Worm (Caenorhabditis elegans) whole organism, early embryonic: ENCODE results near the gene R07B7.6.

Source experiments
- B0310.2 ChIP-seq: sonication (generic microtip); optimal IDR thresholded peaks from 2 replicates; lab custom pipeline; 2016; ENCODE audit warnings: mild to moderate bottlenecking, missing genetic modification characterization, missing compliant biosample characterization
- F13C5.2 ChIP-seq: sonication (generic microtip); optimal IDR thresholded peaks from 2 replicates; lab custom pipeline; 2017; ENCODE audit warnings: mild to moderate bottlenecking, missing genetic modification characterization, inconsistent platforms, missing compliant biosample characterization
- aly-1 ChIP-seq: sonication (generic microtip); optimal IDR thresholded peaks from 2 replicates; lab custom pipeline; 2016; ENCODE audit warnings: missing genetic modification characterization, missing compliant biosample characterization
- ama-1 ChIP-seq: fragments of 150-350 bp; optimal IDR thresholded peaks from 2 replicates; lab custom pipeline; 2014
- ceh-13 ChIP-seq: fragments of 200-800 bp; sonication (Bioruptor generic); optimal IDR thresholded peaks from 2 replicates; lab custom pipeline; 2018; ENCODE audit warnings: mild to moderate bottlenecking, missing genetic modification characterization, missing compliant biosample characterization
- ceh-36 ChIP-seq: sonication (generic microtip); optimal IDR thresholded peaks from 2 replicates; lab custom pipeline; 2016; ENCODE audit warnings: missing genetic modification characterization, inconsistent platforms, missing compliant biosample characterization
- ets-7 ChIP-seq: sonication (generic microtip); optimal IDR thresholded peaks from 2 replicates; lab custom pipeline; 2016; ENCODE audit warnings: missing genotype, missing genetic modification characterization, missing compliant biosample characterization
- flt-1 ChIP-seq: fragments of 200-800 bp; sonication (Bioruptor generic); IDR thresholded peaks from 2 replicates; pipeline ENCODE4 v1.3.6; 2022; ENCODE audit warnings: missing genetic modification characterization, missing compliant biosample characterization
- hmbx-1 ChIP-seq: sonication (generic microtip); optimal IDR thresholded peaks from 2 replicates; lab custom pipeline; 2016; ENCODE audit warnings: mild to moderate bottlenecking, missing genetic modification characterization, missing compliant biosample characterization
- hmg-4 ChIP-seq: fragments of 200-800 bp; sonication (Bioruptor generic); optimal IDR thresholded peaks from 2 replicates; lab custom pipeline; 2018; ENCODE audit warnings: mild to moderate bottlenecking, missing genetic modification characterization, missing compliant biosample characterization
- hnd-1 ChIP-seq: sonication (generic microtip); optimal IDR thresholded peaks from 2 replicates; lab custom pipeline; 2016; ENCODE audit warnings: missing genetic modification characterization, missing compliant biosample characterization
- pes-1 ChIP-seq: fragments of 200-800 bp; sonication (Bioruptor generic); IDR thresholded peaks from 2 replicates; pipeline ENCODE4 v1.3.6; 2022; ENCODE audit warnings: missing genetic modification reagents, missing genetic modification characterization, missing compliant biosample characterization
- scrt-1 ChIP-seq: fragments of 200-800 bp; sonication (Bioruptor generic); IDR thresholded peaks from 2 replicates; pipeline ENCODE4 v1.3.6; 2022; ENCODE audit warnings: missing genetic modification characterization, missing compliant biosample characterization
- sea-1 ChIP-seq: fragments of 200-800 bp; sonication (Bioruptor generic); conservative IDR thresholded peaks from 2 replicates; pipeline ENCODE4 v1.3.6; 2022; ENCODE audit warnings: missing genetic modification characterization, missing compliant biosample characterization
- tbx-11 ChIP-seq: fragments of 200-800 bp; sonication (Bioruptor generic); IDR thresholded peaks from 2 replicates; pipeline ENCODE4 v1.3.6; 2022; ENCODE audit warnings: missing genetic modification characterization, missing compliant biosample characterization
- tbx-37 ChIP-seq: fragments of 200-800 bp; sonication (Bioruptor generic); conservative IDR thresholded peaks from 2 replicates; pipeline ENCODE4 v1.3.6; 2022; ENCODE audit warnings: missing genetic modification reagents, missing genetic modification characterization, missing compliant biosample characterization
- tra-4 ChIP-seq: sonication (generic microtip); optimal IDR thresholded peaks from 2 replicates; lab custom pipeline; 2017; ENCODE audit warnings: missing genetic modification characterization, missing compliant biosample characterization

R07B7.6 gene

ce11 chrV:12074886-12075285 lies at the start of gene R07B7.6:
Gene R07B7.6, minus strand, starts transcription at chrV:12074986.
- TF ChIP-seq ceh-13 (GFP tag; lab: Kevin White, UChicago) (no peak), ets-7 (tag; lab: Kevin White, UChicago) (no peak), hmg-4 (no peak), hmbx-1 (no peak), B0310.2 (tag; lab: Kevin White, UChicago) (no peak), F13C5.2 (no peak), tra-4 (tag; lab: Kevin White, UChicago) (no peak), flt-1 (GFP tag; lab: Robert Waterston, UW) (no peak), tbx-37 (GFP tag; lab: Robert Waterston, UW) (no peak), pes-1 (no peak), sea-1 (GFP tag; lab: Robert Waterston, UW) (no peak), scrt-1 (GFP tag; lab: Robert Waterston, UW) (no peak), ama-1 (no peak)

- TF ChIP-seq hmg-4: no peak
- no peak for TF ChIP-seq ceh-36 (tag; lab: Kevin White, UChicago)
- TF ChIP-seq B0310.2 (tag; lab: Kevin White, UChicago): no peak
- TF ChIP-seq ceh-13 (GFP tag; lab: Kevin White, UChicago): no peak
- TF ChIP-seq tbx-37 (GFP tag; lab: Robert Waterston, UW): no peak
- no peak for TF ChIP-seq ets-7 (tag; lab: Kevin White, UChicago)
- TF ChIP-seq flt-1 (GFP tag; lab: Robert Waterston, UW): no peak
- no peak for TF ChIP-seq pes-1
- no peak for TF ChIP-seq tra-4 (tag; lab: Kevin White, UChicago)
- TF ChIP-seq ama-1: no peak
- TF ChIP-seq hnd-1: no peak
- TF ChIP-seq hmbx-1: no peak
- no peak for TF ChIP-seq F13C5.2
- TF ChIP-seq aly-1 (tag; lab: Kevin White, UChicago): no peak
- TF ChIP-seq sea-1 (GFP tag; lab: Robert Waterston, UW): no peak
- no peak for TF ChIP-seq scrt-1 (GFP tag; lab: Robert Waterston, UW)
- no peak for TF ChIP-seq tbx-11 (GFP tag; lab: Robert Waterston, UW)
These were observed 46.5 kb upstream of the R07B7.6 start, which contains the start of gene C13C4.6 for ce11 chrV:12121274-12121673. Gene C13C4.6, plus strand, starts transcription at chrV:12121574.

- no peak for TF ChIP-seq pes-1
- TF ChIP-seq F13C5.2: no peak
- TF ChIP-seq tra-4 (tag; lab: Kevin White, UChicago): no peak
- TF ChIP-seq aly-1 (tag; lab: Kevin White, UChicago): no peak
- no peak for TF ChIP-seq tbx-11 (GFP tag; lab: Robert Waterston, UW)
- no peak for TF ChIP-seq sea-1 (GFP tag; lab: Robert Waterston, UW)
- TF ChIP-seq flt-1 (GFP tag; lab: Robert Waterston, UW): no peak
- no peak for TF ChIP-seq hmbx-1
- TF ChIP-seq ceh-36 (tag; lab: Kevin White, UChicago): no peak
- TF ChIP-seq B0310.2 (tag; lab: Kevin White, UChicago): no peak
- no peak for TF ChIP-seq ama-1
- TF ChIP-seq ceh-13 (GFP tag; lab: Kevin White, UChicago): no peak
- TF ChIP-seq scrt-1 (GFP tag; lab: Robert Waterston, UW): no peak
- no peak for TF ChIP-seq tbx-37 (GFP tag; lab: Robert Waterston, UW)
These were observed 45.6 kb upstream of the R07B7.6 start, which contains the start of gene C13C4.7 for ce11 chrV:12120381-12120780. Gene C13C4.7, minus strand, starts transcription at chrV:12120481.

ce11 chrV:12117567-12118053 lies 42.8 kb upstream of the R07B7.6 start, which contains the start of gene C13C4.8:
Gene C13C4.8, plus strand, starts transcription at chrV:12118003.
- TF ChIP-seq tbx-37 (GFP tag; lab: Robert Waterston, UW): no peak
- TF ChIP-seq pes-1: no peak
- TF ChIP-seq hnd-1: no peak
- no peak for TF ChIP-seq flt-1 (GFP tag; lab: Robert Waterston, UW)
- TF ChIP-seq F13C5.2: no peak
- no peak for TF ChIP-seq aly-1 (tag; lab: Kevin White, UChicago)
- no peak for TF ChIP-seq hmbx-1
- TF ChIP-seq sea-1 (GFP tag; lab: Robert Waterston, UW): no peak
- TF ChIP-seq hmg-4: no peak
- no peak for TF ChIP-seq ceh-36 (tag; lab: Kevin White, UChicago)

- TF ChIP-seq ama-1 (no peak), aly-1 (tag; lab: Kevin White, UChicago) (no peak), B0310.2 (tag; lab: Kevin White, UChicago) (no peak), pes-1 (no peak), ceh-36 (tag; lab: Kevin White, UChicago) (no peak), ceh-13 (GFP tag; lab: Kevin White, UChicago) (no peak), tbx-37 (GFP tag; lab: Robert Waterston, UW) (no peak), F13C5.2 (no peak), scrt-1 (GFP tag; lab: Robert Waterston, UW) (no peak), tra-4 (tag; lab: Kevin White, UChicago) (no peak), ets-7 (tag; lab: Kevin White, UChicago) (no peak), tbx-11 (GFP tag; lab: Robert Waterston, UW) (no peak), flt-1 (GFP tag; lab: Robert Waterston, UW) (no peak), hnd-1 (no peak), hmbx-1 (no peak), sea-1 (GFP tag; lab: Robert Waterston, UW) (no peak), hmg-4 (no peak)
These were observed 40.4 kb upstream of the R07B7.6 start for ce11 chrV:12115150-12115549.

- TF ChIP-seq tbx-11 (GFP tag; lab: Robert Waterston, UW) (no peak), ama-1 (no peak), sea-1 (GFP tag; lab: Robert Waterston, UW) (no peak), pes-1 (no peak), ceh-13 (GFP tag; lab: Kevin White, UChicago) (no peak), ceh-36 (tag; lab: Kevin White, UChicago) (no peak), B0310.2 (tag; lab: Kevin White, UChicago) (no peak), ets-7 (tag; lab: Kevin White, UChicago) (no peak), aly-1 (tag; lab: Kevin White, UChicago) (no peak), tra-4 (tag; lab: Kevin White, UChicago) (no peak), flt-1 (GFP tag; lab: Robert Waterston, UW) (no peak), scrt-1 (GFP tag; lab: Robert Waterston, UW) (no peak), hmbx-1 (no peak), hnd-1 (no peak), tbx-37 (GFP tag; lab: Robert Waterston, UW) (no peak), F13C5.2 (no peak), hmg-4 (no peak)
These were observed 39.9 kb upstream of the R07B7.6 start, which contains the start of gene spin-1 for ce11 chrV:12114693-12115092. Gene spin-1, plus strand, starts transcription at chrV:12114993.
